Fruit fly (Drosophila melanogaster): Measurements from ENCODE around the gene GATAe.

Gene GATAe

DNA sequence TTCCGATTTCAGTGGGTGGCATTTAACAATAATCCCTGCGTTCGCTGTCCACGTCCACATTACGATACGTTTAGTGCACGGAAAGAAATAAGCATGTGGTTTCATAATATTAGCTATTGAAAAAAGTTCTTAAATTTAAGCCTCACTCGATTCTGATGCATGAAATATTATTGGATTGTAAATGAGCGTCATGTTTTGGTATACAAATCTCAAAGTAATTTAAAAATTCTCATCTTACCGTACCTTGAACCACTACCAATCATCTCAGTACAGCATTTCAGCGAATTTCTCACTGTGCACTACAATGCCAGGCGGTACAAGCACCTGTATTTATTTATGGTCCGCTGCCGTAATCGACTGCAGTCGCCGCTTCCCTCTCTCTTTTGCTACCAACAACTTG is 34.7 kb upstream of the GATAe start (continued):
- peak; percentile 68 for TF ChIP-seq gcm (GFP tag; optimal IDR thresholded peaks at IDR 0.05)
- peak; percentile 71 for TF ChIP-seq CG8089 (GFP tag; optimal IDR thresholded peaks at IDR 0.05)
- TF ChIP-seq Dll (GFP tag; IDR thresholded peaks at IDR 0.05; ENCODE audit: partially characterized antibody), result no peak
- TF ChIP-seq ttk (GFP tag; IDR thresholded peaks at IDR 0.05), result no peak
- peak in 1 of 2 experiments; percentile 21 for TF ChIP-seq crp (GFP tag; optimal IDR thresholded peaks at IDR 0.05)
- peak; percentile 62 for TF ChIP-seq en (GFP tag; optimal IDR thresholded peaks at IDR 0.05)
- TF ChIP-seq pzg (GFP tag; optimal IDR thresholded peaks at IDR 0.05), result no peak
- peak; percentile 66 for TF ChIP-seq CG31388 (GFP tag; optimal IDR thresholded peaks at IDR 0.05)
- no peak for TF ChIP-seq zfh1 (GFP tag; IDR thresholded peaks at IDR 0.05)
- no peak for TF ChIP-seq hth (optimal IDR thresholded peaks at IDR 0.05)
- TF ChIP-seq pb (GFP tag; optimal IDR thresholded peaks at IDR 0.05), result peak; percentile 70
- peak; percentile 50 for TF ChIP-seq CG6683 (GFP tag; optimal IDR thresholded peaks at IDR 0.05)
- TF ChIP-seq trh (GFP tag; optimal IDR thresholded peaks at IDR 0.05), result peak; percentile 25
- TF ChIP-seq chif (GFP tag; optimal IDR thresholded peaks at IDR 0.05), result peak; percentile 81
- peak; percentile 78 for TF ChIP-seq Hsf (GFP tag; optimal IDR thresholded peaks at IDR 0.05)
- TF ChIP-seq NC2β (GFP tag; optimal IDR thresholded peaks at IDR 0.05), result peak; percentile 71
- peak; percentile 32 for TF ChIP-seq Fer2 (tag; optimal IDR thresholded peaks at IDR 0.05)
- TF ChIP-seq Drgx (GFP tag; IDR thresholded peaks at IDR 0.05), result no peak
- TF ChIP-seq CG8478 (optimal IDR thresholded peaks at IDR 0.05), result no peak
- TF ChIP-seq CG5245 (GFP tag; optimal IDR thresholded peaks at IDR 0.05), result peak; percentile 76
- no peak for TF ChIP-seq Aef1 (GFP tag; IDR thresholded peaks at IDR 0.05)
- TF ChIP-seq MBD-R2 (GFP tag; IDR thresholded peaks at IDR 0.05), result no peak
- no peak for TF ChIP-seq Sin3A (optimal IDR thresholded peaks at IDR 0.05)
- peak; percentile 90 for TF ChIP-seq unpg (GFP tag; optimal IDR thresholded peaks at IDR 0.05)
- no peak for TF ChIP-seq pita (GFP tag; optimal IDR thresholded peaks at IDR 0.05)
- no peak for TF ChIP-seq CG11247 (GFP tag; IDR thresholded peaks at IDR 0.05)
- no peak for TF ChIP-seq CG6791 (GFP tag; IDR thresholded peaks at IDR 0.05; ENCODE audit: partially characterized antibody)
- TF ChIP-seq corto (GFP tag; optimal IDR thresholded peaks at IDR 0.05), result peak; percentile 51
- peak; percentile 42 for TF ChIP-seq Nf-YB (GFP tag; optimal IDR thresholded peaks at IDR 0.05)
- TF ChIP-seq CG2202 (tag; optimal IDR thresholded peaks at IDR 0.05), result peak; percentile 26
- no peak for TF ChIP-seq yki (optimal IDR thresholded peaks at IDR 0.05)
- no peak for TF ChIP-seq TFAM (GFP tag; optimal IDR thresholded peaks at IDR 0.05)
- TF ChIP-seq gsb-n (tag; optimal IDR thresholded peaks at IDR 0.05), result peak; percentile 66
- TF ChIP-seq CG1529 (GFP tag; optimal IDR thresholded peaks at IDR 0.05), result peak; percentile 76
- TF ChIP-seq cato (GFP tag; optimal IDR thresholded peaks at IDR 0.05; ENCODE audit: borderline replicate concordance), result peak; percentile 72
- no peak for TF ChIP-seq CG5953 (GFP tag; IDR thresholded peaks at IDR 0.05)
- TF ChIP-seq dmrt99B (tag; optimal IDR thresholded peaks at IDR 0.05), result peak; percentile 93
- TF ChIP-seq CG13287 (GFP tag; IDR thresholded peaks at IDR 0.05; ENCODE audit: partially characterized antibody), result no peak
- no peak for TF ChIP-seq H2.0 (GFP tag; IDR thresholded peaks at IDR 0.05)
- peak; percentile 54 for TF ChIP-seq kay (GFP tag; optimal IDR thresholded peaks at IDR 0.05)
- no peak for TF ChIP-seq CG9932 (GFP tag; IDR thresholded peaks at IDR 0.05)
- TF ChIP-seq CG12104 (GFP tag; optimal IDR thresholded peaks at IDR 0.05), result peak; percentile 53
- TF ChIP-seq CG18619 (GFP tag; optimal IDR thresholded peaks at IDR 0.05), result peak; percentile 74
- TF ChIP-seq Mrtf (GFP tag; IDR thresholded peaks at IDR 0.05), result no peak
- TF ChIP-seq z (GFP tag; IDR thresholded peaks at IDR 0.05), result no peak
- TF ChIP-seq Jarid2 (GFP tag; optimal IDR thresholded peaks at IDR 0.05), result no peak
- TF ChIP-seq sqz (GFP tag; optimal IDR thresholded peaks at IDR 0.05), result peak; percentile 68
- no peak for TF ChIP-seq sens-2 (GFP tag; IDR thresholded peaks at IDR 0.05)
- TF ChIP-seq Gsc (GFP tag; IDR thresholded peaks at IDR 0.05), result no peak
- no peak for TF ChIP-seq Doc2 (GFP tag; IDR thresholded peaks at IDR 0.05)
- TF ChIP-seq ewg (GFP tag; optimal IDR thresholded peaks at IDR 0.05), result peak; percentile 32
- TF ChIP-seq salm (tag; optimal IDR thresholded peaks at IDR 0.05), result peak; percentile 76
- no peak for TF ChIP-seq HmgD (GFP tag; optimal IDR thresholded peaks at IDR 0.05)

Measured in whole organism, embryonic.